Worm (Caenorhabditis elegans) whole organism, L4/young adult: Measurements from ENCODE around the gene nhr-128.

ENCODE experiments used
- W03F9.2 ChIP-seq: fragments of 150-350 bp; optimal IDR thresholded peaks from 2 replicates; lab custom pipeline; 2014; ENCODE audit warnings: missing biosample characterization, missing genetic modification characterization
- dao-5 ChIP-seq: sonication (generic microtip); optimal IDR thresholded peaks from 2 replicates; lab custom pipeline; 2016; ENCODE audit warnings: missing genotype, missing genetic modification characterization, moderate library complexity, missing compliant biosample characterization
- him-1 ChIP-seq: sonication (generic microtip); optimal IDR thresholded peaks from 2 replicates; lab custom pipeline; 2016; ENCODE audit warnings: missing genotype, missing genetic modification reagents, missing genetic modification characterization, missing compliant biosample characterization

DNA sequence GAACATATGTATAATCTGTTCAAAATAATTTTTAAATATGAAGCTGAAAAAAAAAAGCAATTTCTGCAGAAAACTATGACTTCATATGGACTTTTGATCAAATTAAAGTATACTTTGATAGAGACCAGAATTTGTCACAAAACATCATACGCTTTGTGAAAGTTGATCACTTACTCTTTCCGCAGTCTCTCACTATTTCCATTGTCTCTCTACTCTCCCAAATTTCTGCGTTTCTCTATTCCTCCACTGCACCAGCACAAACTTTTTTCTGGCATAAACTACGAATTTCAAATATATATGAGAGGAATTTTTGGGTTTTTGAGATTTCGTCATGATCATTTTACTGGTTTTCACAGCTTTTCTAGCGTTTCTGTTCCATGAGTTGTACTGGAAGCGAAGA lies 14.0 kb downstream of the nhr-128 start, which contains the start of gene cyp-33C4:
- TF ChIP-seq W03F9.2 (tag; lab: Kevin White, UChicago) (no peak), him-1 (tag; lab: Kevin White, UChicago) (no peak), dao-5 (tag; lab: Kevin White, UChicago) (no peak)
